Worm (Caenorhabditis elegans): Measurements from ENCODE around the gene slc-17.7.

The slc-17.7 gene

DNA sequence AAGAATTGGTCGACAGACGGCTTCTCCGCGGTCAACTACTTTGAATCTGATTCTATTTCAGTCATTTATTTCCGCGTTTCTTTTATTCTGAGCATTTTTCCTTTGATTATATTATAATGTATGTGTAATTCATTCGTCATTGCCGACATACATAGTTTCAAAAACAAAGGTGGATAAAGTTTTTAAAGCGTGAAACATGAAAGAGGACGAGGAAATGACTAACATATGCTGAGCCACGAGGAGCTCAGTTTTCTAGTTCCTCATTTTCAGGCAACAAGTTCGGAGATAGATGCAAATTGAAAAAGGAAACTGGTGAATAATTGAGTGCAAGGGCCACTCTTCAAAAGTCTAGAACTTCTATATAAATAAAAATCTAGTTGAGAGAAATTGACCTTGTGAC is 1.9 kb upstream of the slc-17.7 start:
- TF ChIP-seq unc-62 (GFP tag; optimal IDR thresholded peaks at IDR 0.05): no peak

DNA sequence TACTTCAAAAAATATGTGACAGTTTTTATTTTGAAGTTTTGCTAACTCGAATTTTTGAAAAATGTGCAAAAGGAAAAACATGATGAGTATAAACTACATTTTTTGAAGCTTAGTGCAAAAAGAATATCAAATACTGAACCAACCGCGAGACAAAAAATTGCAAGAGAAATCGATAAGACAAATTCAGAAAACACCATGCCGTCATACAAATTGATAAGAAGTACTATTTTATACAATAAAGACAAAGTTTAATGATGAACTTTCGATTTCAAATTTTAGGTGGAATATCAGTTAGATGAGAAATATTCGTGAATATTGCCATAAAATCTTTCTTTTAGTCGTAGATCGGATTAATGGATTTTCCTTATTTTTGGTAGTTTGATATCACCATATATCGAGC is 3.6 kb downstream of the slc-17.7 start:
- no peak for TF ChIP-seq unc-62 (GFP tag; optimal IDR thresholded peaks at IDR 0.05)

DNA sequence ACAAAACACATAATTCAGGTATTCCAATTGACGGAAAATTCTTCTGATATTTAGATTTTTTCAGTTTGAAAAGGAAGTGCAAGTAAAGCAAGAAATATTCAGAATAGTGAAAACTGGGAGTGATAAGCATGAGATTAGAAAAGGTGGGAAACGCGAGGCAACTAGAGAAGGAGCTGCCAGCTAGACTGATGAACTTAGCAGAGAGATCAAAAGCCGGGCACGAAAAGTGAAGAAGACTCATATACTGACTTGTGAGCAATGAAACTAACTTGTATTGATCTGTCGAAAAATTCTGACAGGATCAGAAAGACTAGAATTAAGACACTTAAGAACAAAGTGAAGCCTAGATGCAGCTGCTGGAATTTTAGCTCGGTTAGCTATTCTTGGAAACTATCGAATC is 4.8 kb downstream of the slc-17.7 start, which contains the start of gene nhr-36:
nhr-36 (minus strand) TSS at position 101 of the 400 bp plus-strand sequence.
- no peak for TF ChIP-seq unc-62 (GFP tag; optimal IDR thresholded peaks at IDR 0.05)

DNA sequence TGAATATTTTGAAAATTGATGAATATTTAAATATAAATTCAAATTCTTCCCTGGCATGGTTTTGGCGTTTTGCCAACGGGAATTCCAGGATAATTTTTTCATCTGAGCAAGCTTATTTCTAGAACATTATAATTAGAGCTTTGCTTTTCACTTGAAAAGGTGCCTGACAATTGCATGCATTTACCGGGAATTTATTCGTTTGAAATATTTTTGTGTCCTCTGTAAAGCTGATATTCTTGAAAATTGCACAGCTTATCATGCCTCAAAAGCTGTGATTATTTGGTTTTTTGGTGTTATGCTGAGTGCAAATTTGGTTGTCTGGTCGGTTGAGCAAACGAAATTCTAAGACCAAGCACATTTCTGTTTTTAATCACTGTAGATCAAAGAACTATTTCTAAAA is 5.9 kb downstream of the slc-17.7 start:
- TF ChIP-seq unc-62 (GFP tag; optimal IDR thresholded peaks at IDR 0.05): no peak

DNA sequence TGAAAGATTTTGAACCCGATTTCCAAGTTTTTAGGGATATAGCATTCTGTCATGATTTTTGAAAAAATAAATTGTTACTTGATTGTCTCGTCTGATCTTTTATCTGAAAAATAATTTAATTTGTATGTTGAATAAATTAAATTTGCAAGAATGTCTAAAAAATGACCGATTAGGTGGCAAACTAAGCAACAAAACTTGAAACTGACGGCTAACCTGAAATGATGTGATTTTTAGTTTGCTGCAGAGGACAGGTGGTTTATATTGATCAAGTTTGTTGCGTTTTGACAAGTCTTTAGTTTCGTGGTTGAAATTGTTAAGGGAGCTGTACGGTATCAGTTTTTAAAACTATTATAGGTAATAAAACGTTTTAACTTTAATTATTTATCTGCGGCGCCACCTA is 8.8 kb downstream of the slc-17.7 start, which contains the start of gene F07C3.16:
F07C3.16 (minus strand) TSS at position 101 of the 400 bp plus-strand sequence.
- no peak for TF ChIP-seq unc-62 (GFP tag; optimal IDR thresholded peaks at IDR 0.05)

DNA sequence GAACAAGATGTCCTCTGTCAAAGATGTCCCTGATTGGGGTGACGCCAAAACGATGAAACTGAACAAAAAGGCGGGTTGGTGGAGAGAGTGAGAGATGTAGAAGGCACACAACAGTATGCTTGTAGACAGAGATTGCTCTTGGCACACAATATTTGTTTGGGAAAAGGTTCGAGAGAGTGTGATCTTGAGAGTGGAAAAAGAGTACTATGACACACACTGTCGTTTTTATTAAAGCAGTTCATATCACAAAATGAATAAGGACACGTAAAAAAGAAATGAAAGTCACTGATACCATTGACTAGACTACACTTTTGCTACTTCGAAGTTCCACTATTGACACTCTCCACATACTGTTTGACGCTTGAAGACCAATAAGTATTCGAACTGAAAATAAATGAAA is 10.8 kb downstream of the slc-17.7 start:
- no peak for TF ChIP-seq unc-62 (GFP tag; optimal IDR thresholded peaks at IDR 0.05)

DNA sequence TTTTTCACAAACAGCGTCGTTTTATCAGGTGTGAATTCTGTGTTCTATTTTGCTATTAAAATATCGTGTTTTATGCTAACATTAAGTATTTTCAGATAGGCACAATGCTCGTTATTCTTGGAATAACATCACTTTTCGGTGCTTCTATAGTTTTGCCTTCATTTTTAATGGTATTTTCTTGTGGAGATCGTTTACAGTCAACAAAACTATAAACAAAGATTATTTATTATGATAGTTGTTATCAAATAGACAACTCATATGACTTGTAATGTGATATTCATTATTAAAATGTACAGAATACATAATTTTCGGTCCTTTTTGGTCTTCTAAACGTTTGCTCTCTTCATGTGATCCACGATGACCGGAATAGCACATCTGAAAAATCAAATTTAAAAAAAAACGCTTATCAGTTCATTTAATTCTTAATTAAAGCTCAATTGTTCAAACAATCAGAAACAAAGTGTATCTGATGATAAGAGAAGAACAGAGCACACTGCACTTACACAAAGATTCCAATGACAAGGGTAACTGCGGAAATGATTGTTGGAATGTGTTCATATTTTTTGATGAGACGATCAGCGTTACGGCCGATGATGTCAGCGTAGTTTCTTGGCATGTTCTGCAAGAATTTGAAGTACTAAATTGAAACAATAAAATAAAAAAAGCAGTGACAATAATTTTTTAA is 12.1 kb downstream of the slc-17.7 start, which contains the start of gene F07C3.9:
F07C3.9 (minus strand) TSS at position 635 of the 685 bp plus-strand sequence.
- TF ChIP-seq unc-62 (GFP tag; optimal IDR thresholded peaks at IDR 0.05): no peak

DNA sequence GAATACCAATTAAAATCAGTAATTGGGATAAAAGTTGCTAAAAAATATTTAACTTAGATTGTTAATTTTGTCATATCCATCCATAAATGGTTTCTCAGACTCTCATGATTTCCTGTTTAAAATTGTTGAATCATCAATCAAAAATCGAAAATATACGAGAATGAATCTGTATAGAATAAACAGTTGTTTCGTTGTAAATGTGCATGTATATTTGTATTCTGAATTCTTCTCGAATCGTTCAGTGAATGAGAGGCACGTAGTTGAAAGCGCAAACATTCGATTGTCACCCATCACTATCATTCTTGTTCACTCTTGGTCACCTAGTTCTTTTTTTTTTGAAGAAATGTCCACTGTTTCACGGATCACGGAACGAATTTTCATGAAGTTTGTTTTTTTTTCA is 16.4 kb downstream of the slc-17.7 start, which contains the start of gene ptd-2:
ptd-2 (plus strand) TSS at position 301 of the 400 bp plus-strand sequence.
- TF ChIP-seq unc-62 (GFP tag; optimal IDR thresholded peaks at IDR 0.05): no peak

DNA sequence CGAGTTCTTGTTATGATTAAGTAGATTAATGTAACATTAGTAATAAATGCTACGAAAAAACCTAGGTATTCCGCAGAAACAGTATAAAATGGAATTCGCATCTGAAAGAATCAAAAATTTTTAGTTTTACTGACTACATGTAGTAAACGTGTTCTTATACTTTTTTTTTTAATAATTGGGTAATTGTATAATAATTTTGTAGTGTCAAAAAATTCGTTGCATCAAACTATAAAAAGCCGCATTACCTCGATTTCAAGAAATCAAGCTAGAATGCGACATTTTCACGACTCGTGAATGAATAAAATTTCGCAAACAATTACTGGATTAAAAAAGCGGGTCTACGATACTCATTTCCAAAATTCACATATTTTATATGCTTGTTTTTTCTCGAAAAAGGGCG is 17.1 kb downstream of the slc-17.7 start, which contains the start of gene str-94:
str-94 (minus strand) TSS at position 101 of the 400 bp plus-strand sequence.
- TF ChIP-seq unc-62 (GFP tag; optimal IDR thresholded peaks at IDR 0.05): no peak

DNA sequence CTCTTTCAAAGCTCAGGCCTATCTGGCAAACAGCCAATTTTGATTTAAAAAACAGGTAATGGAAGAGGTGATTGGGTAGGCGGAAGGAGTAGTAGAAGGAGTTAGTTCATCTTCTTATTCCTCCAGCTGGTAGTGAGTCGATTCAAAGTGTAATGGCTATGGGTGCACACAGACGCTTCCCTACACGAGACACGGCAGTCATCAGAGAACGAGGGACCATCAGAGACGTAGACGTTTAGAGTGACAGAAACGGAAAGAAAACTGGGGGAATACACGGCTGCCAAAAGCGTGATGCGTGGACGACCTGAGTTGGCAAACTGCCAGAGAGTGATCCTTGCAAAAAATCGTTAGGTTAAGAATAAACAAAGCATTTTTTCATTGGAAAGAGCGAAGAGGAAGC is 18.9 kb downstream of the slc-17.7 start:
- TF ChIP-seq unc-62 (GFP tag; optimal IDR thresholded peaks at IDR 0.05): no peak

DNA sequence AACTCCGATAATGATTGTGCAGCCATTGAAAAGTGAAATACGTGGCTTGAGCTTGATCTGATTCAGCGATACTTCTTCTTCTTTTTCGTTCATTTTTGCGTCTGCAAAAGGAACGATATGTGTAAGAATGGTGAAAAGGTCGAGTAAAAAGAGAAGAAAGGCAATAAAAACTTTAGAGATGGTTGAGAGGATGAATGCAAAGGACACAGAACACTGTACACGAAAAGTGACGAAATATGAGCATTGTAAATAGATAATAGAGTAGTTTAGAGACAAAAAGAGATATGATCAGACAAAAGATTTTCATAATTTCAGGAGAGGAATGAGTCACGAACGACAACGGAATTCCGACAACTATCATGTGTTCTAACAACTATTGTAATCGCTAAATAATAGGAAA is 20.0 kb downstream of the slc-17.7 start, which contains the start of gene aat-2:
aat-2 (minus strand) TSS at position 101 of the 400 bp plus-strand sequence.
- no peak for TF ChIP-seq unc-62 (GFP tag; optimal IDR thresholded peaks at IDR 0.05)

DNA sequence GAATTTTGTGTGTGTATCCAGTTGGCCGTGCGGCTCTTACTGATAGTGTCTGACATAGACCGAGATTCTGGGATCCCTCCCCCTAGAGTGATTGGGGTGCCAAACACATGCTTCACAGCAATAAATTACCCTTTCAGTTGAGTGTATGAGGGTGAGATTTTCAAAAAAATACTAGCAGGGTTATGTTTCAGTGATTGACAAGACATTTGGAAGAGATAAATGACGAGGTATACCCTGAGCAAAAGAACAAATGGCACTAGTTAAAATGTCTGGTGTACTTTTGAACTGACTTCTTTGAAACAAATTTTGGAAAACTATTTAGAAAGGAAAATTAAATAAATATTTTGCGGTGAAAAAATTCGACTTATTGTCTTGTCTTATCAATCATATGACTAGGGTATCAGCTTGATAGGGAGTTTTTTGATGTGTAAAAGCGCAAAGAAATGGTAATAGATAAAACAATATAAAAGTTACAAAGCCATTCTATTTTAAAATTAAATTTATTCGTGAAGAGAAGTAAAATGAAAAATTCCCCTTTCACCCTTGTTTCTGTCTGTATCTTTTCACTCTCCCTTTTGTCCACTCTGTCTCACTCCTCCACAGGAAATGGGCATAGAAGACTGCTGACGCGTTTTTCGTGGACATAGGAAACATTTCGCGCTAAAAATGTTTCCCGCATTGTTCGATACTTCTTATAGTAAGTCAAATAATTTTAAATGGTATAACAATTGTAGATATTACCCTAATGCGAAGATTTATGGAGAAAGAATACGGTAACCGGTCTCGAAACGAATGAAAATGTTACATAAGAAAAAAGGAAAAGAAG is 22.9 kb downstream of the slc-17.7 start, which contains the start of gene glo-4:
glo-4 (minus strand) TSS at position 51 of the 826 bp plus-strand sequence.
- TF ChIP-seq unc-62 (GFP tag; optimal IDR thresholded peaks at IDR 0.05): no peak

DNA sequence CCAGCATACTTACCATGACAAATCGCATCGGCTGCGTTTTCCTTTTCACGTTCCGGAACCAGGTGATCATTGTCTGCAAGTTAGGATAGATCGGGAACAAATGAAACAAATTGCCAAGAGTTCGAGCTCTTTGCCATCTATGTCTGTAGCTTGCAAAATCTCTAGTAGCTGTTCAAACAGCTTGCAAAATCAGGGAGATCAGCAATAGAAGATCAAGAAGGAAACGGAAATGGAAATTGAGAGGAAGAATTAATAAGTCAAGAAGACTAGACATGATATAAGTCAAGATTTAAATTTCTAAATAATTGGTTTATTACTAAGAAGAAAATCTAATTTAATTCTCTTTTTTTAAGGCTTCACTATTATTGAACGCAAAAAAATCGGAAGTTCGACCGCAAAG is 34.0 kb downstream of the slc-17.7 start, which contains the start of gene F07C3.3:
F07C3.3 (minus strand) TSS at position 101 of the 400 bp plus-strand sequence.
- TF ChIP-seq unc-62 (GFP tag; optimal IDR thresholded peaks at IDR 0.05): no peak

DNA sequence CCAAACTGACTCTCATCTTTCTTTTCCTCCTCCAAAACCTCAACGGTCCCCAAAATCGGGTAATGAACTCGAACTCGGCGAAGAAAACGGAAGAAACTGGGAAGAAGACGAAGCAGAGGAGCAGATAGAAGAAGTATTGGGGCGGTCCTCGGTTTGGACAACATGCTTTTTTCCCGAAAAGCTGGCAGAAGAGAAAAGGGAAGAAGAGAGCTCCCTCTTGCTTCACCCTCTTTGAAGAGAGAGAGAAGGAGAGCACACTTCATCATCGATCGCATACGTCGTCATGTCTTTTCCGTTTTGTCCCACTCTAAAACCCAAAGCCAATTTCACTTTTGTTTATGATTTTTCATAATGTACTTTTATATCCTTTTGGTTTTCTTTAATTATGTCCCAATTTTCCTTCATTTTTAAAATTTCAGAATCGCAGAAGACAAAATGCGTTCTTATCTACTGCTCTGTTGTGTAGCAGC is 40.6 kb downstream of the slc-17.7 start, which contains the start of gene F07C3.2:
F07C3.2 (plus strand) TSS at position 420 of the 470 bp plus-strand sequence.
- no peak for TF ChIP-seq unc-62 (GFP tag; optimal IDR thresholded peaks at IDR 0.05)

DNA sequence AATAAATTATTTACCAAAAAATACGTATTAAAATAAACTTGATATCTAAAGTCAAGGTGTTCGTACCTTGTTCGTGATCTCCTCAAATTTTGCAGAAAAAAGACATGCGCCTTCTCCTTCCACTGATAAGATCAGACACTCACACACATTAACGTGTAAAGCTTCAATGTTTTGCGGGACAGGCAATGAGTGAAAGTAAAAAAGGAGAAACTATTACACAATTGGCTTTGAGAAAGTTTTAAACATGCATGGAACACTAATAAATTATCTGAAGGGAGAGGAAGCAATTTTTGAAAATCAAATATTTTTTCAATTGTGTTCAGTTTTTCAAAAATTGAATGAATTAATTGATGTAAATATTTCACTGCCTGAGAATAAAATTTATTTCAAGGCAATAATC is 41.3 kb downstream of the slc-17.7 start:
- TF ChIP-seq unc-62 (GFP tag; optimal IDR thresholded peaks at IDR 0.05): no peak

DNA sequence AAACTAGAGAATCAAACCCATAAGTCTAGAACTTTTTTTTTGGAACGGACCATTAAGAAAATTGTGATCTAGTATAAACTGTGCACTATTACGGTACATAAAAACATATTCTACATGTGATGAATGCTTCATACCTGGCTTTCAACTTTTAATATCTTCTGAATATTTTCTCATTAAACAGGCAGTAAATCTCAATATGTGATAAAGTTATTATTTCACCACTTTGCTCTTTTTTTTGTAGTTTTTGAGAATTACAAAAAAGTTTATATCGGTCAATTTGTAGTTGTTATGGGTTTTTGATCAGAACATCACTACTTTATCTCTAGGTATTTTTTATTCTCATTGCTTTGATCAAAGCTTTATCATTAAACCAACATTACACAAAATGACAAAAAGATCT is 41.9 kb downstream of the slc-17.7 start:
- TF ChIP-seq unc-62 (GFP tag; optimal IDR thresholded peaks at IDR 0.05): no peak

Measured in whole organism, dauer.